Worm (Caenorhabditis elegans): ENCODE results near the gene decr-1.3.

decr-1.3 gene

DNA sequence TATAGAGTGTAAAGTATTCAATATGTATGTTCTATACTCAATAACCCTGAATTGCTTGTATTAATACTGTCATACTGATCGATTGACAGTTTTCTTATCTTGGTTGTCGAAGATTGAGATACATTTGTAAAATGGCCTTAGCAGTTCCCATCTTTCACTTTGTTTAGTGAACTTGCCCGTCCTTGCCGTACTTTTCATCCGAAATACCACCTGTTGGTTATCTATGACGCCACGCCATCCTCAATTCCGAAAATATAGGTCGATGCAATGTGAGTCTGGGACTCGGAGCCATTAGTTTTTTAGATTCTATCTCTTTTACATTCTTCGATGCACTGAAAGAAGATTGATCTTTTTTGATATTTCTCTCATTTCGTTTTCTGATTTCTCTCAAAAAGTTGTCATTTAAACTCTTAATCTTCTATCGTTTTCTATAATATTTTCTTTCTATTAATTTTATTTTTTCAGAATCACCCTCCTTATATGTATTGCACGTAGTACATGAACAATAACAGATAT, 43.8 kb downstream of the decr-1.3 start, which contains the start of gene ulp-4 (continued):
- TF ChIP-seq lsy-2 (tag; optimal IDR thresholded peaks at IDR 0.05), result peak in 1 of 2 experiments; percentile 19
- TF ChIP-seq zip-11 (GFP tag; IDR thresholded peaks at IDR 0.05), result no peak
- TF ChIP-seq daf-16 (GFP tag; optimal IDR thresholded peaks at IDR 0.05), result peak in 1 of 2 experiments; percentile 10
- TF ChIP-seq daf-16 (tag; optimal IDR thresholded peaks at IDR 0.05), result no peak
- TF ChIP-seq dmd-8 (GFP tag; IDR thresholded peaks at IDR 0.05), result no peak
- no peak for TF ChIP-seq arid-1 (GFP tag; conservative IDR thresholded peaks at IDR 0.05)
- peak; percentile 70 for TF ChIP-seq aha-1 (tag)
- peak; percentile 46; the same call in 1 of the 2 replicates for TF ChIP-seq dmd-6 (GFP tag; IDR thresholded peaks at IDR 0.05)
- TF ChIP-seq D1046.2 (GFP tag; IDR thresholded peaks at IDR 0.05), result no peak
- no peak for TF ChIP-seq zfp-2 (tag; optimal IDR thresholded peaks at IDR 0.05)
- TF ChIP-seq nhr-48 (tag; optimal IDR thresholded peaks at IDR 0.05), result no peak
- TF ChIP-seq ZK546.5 (tag; optimal IDR thresholded peaks at IDR 0.05), result no peak
- TF ChIP-seq nhr-11 (tag; optimal IDR thresholded peaks at IDR 0.05), result no peak
- no peak for TF ChIP-seq spr-1 (tag; optimal IDR thresholded peaks at IDR 0.05)
- TF ChIP-seq lir-3 (tag; optimal IDR thresholded peaks at IDR 0.05), result no peak
- no peak for TF ChIP-seq set-16 (GFP tag; IDR thresholded peaks at IDR 0.05)
- TF ChIP-seq fkh-10 (GFP tag; optimal IDR thresholded peaks at IDR 0.05), result no peak

ce11 chrII:8129040-8129387, 44.3 kb downstream of the decr-1.3 start:
- TF ChIP-seq lin-39 (tag; optimal IDR thresholded peaks at IDR 0.05) (no peak), dmd-9 (GFP tag; IDR thresholded peaks at IDR 0.05) (no peak), hmg-1.1 (GFP tag; IDR thresholded peaks at IDR 0.05) (no peak; the same call in 1 of the 2 replicates), hlh-30 (tag; optimal IDR thresholded peaks at IDR 0.05; ENCODE audit: insufficient read depth) (peak; percentile 40), tra-1 (GFP tag; IDR thresholded peaks at IDR 0.05) (no peak), daf-8 (GFP tag; IDR thresholded peaks at IDR 0.05) (no peak), nhr-6 (tag; optimal IDR thresholded peaks at IDR 0.05) (no peak), mep-1 (tag; optimal IDR thresholded peaks at IDR 0.05) (peak; percentile 56), ama-1 (optimal IDR thresholded peaks at IDR 0.05) (no peak), ctbp-1 (GFP tag; IDR thresholded peaks at IDR 0.05) (no peak; the same call in 1 of the 2 replicates)

ce11 chrII:8128273-8129039, 44.9 kb downstream of the decr-1.3 start:
- TF ChIP-seq pha-4 (GFP tag; IDR thresholded peaks at IDR 0.05) (peak; percentile 70; the same call in 1 of the 2 replicates), pha-4 (tag; optimal IDR thresholded peaks at IDR 0.05) (no peak), daf-12 (tag; optimal IDR thresholded peaks at IDR 0.05) (no peak), F37D6.2 (tag; optimal IDR thresholded peaks at IDR 0.05) (peak; percentile 8), ztf-7 (tag; optimal IDR thresholded peaks at IDR 0.05) (no peak), zip-2 (tag; optimal IDR thresholded peaks at IDR 0.05) (peak; percentile 94), mdl-1 (tag; optimal IDR thresholded peaks at IDR 0.05) (peak in 1 of 2 experiments; percentile 63), ceh-82 (tag; optimal IDR thresholded peaks at IDR 0.05) (no peak), dpl-1 (GFP tag; optimal IDR thresholded peaks at IDR 0.05) (peak; percentile 30), mes-2 (tag; optimal IDR thresholded peaks at IDR 0.05; ENCODE audit: poor library complexity, severe bottlenecking) (peak; percentile 66), dmd-6 (GFP tag; IDR thresholded peaks at IDR 0.05) (peak; percentile 69), lin-38 (GFP tag; IDR thresholded peaks at IDR 0.05) (peak; percentile 13; the same call in 1 of the 2 replicates), hlh-30 (tag; optimal IDR thresholded peaks at IDR 0.05; ENCODE audit: insufficient read depth) (peak; percentile 93), daf-16 (GFP tag; optimal IDR thresholded peaks at IDR 0.05) (peak in 1 of 2 experiments; percentile 30), daf-16 (tag; optimal IDR thresholded peaks at IDR 0.05) (peak; percentile 7), unc-62 (GFP tag; optimal IDR thresholded peaks at IDR 0.05 in 1 of 2) (peak in 1 of 2 experiments; percentile 96), unc-62 (tag; optimal IDR thresholded peaks at IDR 0.05) (no peak), lin-15B (tag; optimal IDR thresholded peaks at IDR 0.05) (no peak), lsy-2 (tag; optimal IDR thresholded peaks at IDR 0.05) (peak; percentile 34 to 61), php-3 (GFP tag; IDR thresholded peaks at IDR 0.05) (0 out of 2 replicates have a peak, but pooled peaks have one; percentile 12), attf-4 (tag; optimal IDR thresholded peaks at IDR 0.05) (no peak), set-16 (GFP tag; IDR thresholded peaks at IDR 0.05) (peak; percentile 98), T20F7.1 (GFP tag; optimal IDR thresholded peaks at IDR 0.05) (peak; percentile 47), nhr-28 (tag; optimal IDR thresholded peaks at IDR 0.05) (peak; percentile 45), lin-1 (GFP tag; IDR thresholded peaks at IDR 0.05) (0 out of 2 replicates have a peak, but pooled peaks have one; percentile 33), F49E8.2 (tag; optimal IDR thresholded peaks at IDR 0.05; ENCODE audit: borderline replicate concordance) (no peak), hlh-11 (tag; optimal IDR thresholded peaks at IDR 0.05) (peak; percentile 72)

All from whole organism, L4 larva.